Fruit fly (Drosophila melanogaster) whole organism, embryonic: ENCODE data around the gene Hex-t2.
A peak's percentile ranks its signal among the peaks of the same experiment; 100 is the strongest.

ENCODE experiments used
- Ada2b ChIP-seq: fragments of 200-800 bp; sonication (Bioruptor generic); IDR thresholded peaks from 2 replicates; pipeline ENCODE4 v1.3.6; 2022; ENCODE audit warnings: missing biosample characterization, missing genetic modification characterization
- CG10147 ChIP-seq: fragments of 200-800 bp; sonication (Bioruptor generic); optimal IDR thresholded peaks from 2 replicates; lab custom pipeline; 2019; ENCODE audit warnings: missing biosample characterization, mild to moderate bottlenecking, missing genetic modification characterization, moderate library complexity
- CG10209 ChIP-seq: fragments of 200-800 bp; sonication (Bioruptor generic); optimal IDR thresholded peaks from 3 replicates; lab custom pipeline; 2017; ENCODE audit warnings: missing biosample characterization, mild to moderate bottlenecking, missing genetic modification characterization, missing genetic modification reagents
- CG10462 ChIP-seq: fragments of 200-800 bp; sonication (Bioruptor generic); optimal IDR thresholded peaks from 2 replicates; lab custom pipeline; 2016; ENCODE audit warnings: missing biosample characterization, missing genetic modification characterization
- CG10543 ChIP-seq: fragments of 200-800 bp; sonication (Bioruptor generic); optimal IDR thresholded peaks from 3 replicates; lab custom pipeline; 2017; ENCODE audit warnings: missing biosample characterization, mild to moderate bottlenecking, missing genetic modification characterization, moderate library complexity
- CG10979 ChIP-seq: fragments of 200-800 bp; sonication (Bioruptor generic); optimal IDR thresholded peaks from 2 replicates; lab custom pipeline; 2018; ENCODE audit warnings: missing biosample characterization, mild to moderate bottlenecking, missing genetic modification characterization, moderate library complexity
- CG15269 ChIP-seq: fragments of 200-800 bp; sonication (Bioruptor generic); optimal IDR thresholded peaks from 2 replicates; lab custom pipeline; 2018; ENCODE audit warnings: missing biosample characterization, mild to moderate bottlenecking, missing genetic modification characterization, moderate library complexity
- CG1602 ChIP-seq: fragments of 200-800 bp; sonication (Bioruptor generic); optimal IDR thresholded peaks from 3 replicates; lab custom pipeline; 2016; ENCODE audit warnings: missing biosample characterization, missing genetic modification characterization
- CG16779 ChIP-seq: fragments of 200-800 bp; sonication (Bioruptor generic); IDR thresholded peaks from 2 replicates; pipeline ENCODE4 v1.3.6; 2022; ENCODE audit warnings: missing biosample characterization, missing genetic modification characterization
- CG18599 ChIP-seq: fragments of 200-800 bp; sonication (Bioruptor generic); optimal IDR thresholded peaks from 3 replicates; lab custom pipeline; 2017; ENCODE audit warnings: missing biosample characterization, missing genetic modification characterization, mild to moderate bottlenecking, moderate library complexity, missing genetic modification reagents
- CG18764 ChIP-seq: fragments of 200-800 bp; sonication (Bioruptor generic); optimal IDR thresholded peaks from 3 replicates; lab custom pipeline; 2016; ENCODE audit warnings: missing biosample characterization, missing genetic modification characterization
- CG33213 ChIP-seq: fragments of 200-800 bp; sonication (Bioruptor generic); optimal IDR thresholded peaks from 3 replicates; lab custom pipeline; 2016; ENCODE audit warnings: missing biosample characterization, missing genetic modification characterization
- CG3847 ChIP-seq: fragments of 200-800 bp; sonication (Bioruptor generic); IDR thresholded peaks from 2 replicates; pipeline ENCODE4 v1.3.6; 2022; ENCODE audit warnings: missing biosample characterization, missing genetic modification characterization
- CG42726 ChIP-seq: fragments of 200-800 bp; sonication (Bioruptor generic); IDR thresholded peaks from 2 replicates; pipeline ENCODE4 v1.3.6; 2022; ENCODE audit warnings: missing biosample characterization, missing genetic modification characterization; ENCODE audit not compliant: partially characterized antibody
- CG4820 ChIP-seq: fragments of 200-800 bp; sonication (Bioruptor generic); optimal IDR thresholded peaks from 3 replicates; lab custom pipeline; 2016; ENCODE audit warnings: missing biosample characterization, missing genetic modification characterization
- CG5953 ChIP-seq: fragments of 200-800 bp; sonication (Bioruptor generic); IDR thresholded peaks from 2 replicates; pipeline ENCODE4 v1.3.6; 2022; ENCODE audit warnings: missing biosample characterization, missing genetic modification characterization
- CG7556 ChIP-seq: fragments of 200-800 bp; sonication (Bioruptor generic); optimal IDR thresholded peaks from 2 replicates; lab custom pipeline; 2017; ENCODE audit warnings: missing biosample characterization, mild to moderate bottlenecking, missing genetic modification characterization
- CG8089 ChIP-seq: fragments of 200-800 bp; sonication (Bioruptor generic); optimal IDR thresholded peaks from 3 replicates; lab custom pipeline; 2016; ENCODE audit warnings: missing biosample characterization, missing genetic modification characterization
- CTCF ChIP-seq: fragments of 200-800 bp; sonication (Bioruptor generic); optimal IDR thresholded peaks from 2 replicates; lab custom pipeline; 2017; ENCODE audit warnings: missing biosample characterization, mild to moderate bottlenecking, missing genetic modification characterization, moderate library complexity
- Elba2 ChIP-seq: fragments of 200-800 bp; sonication (Bioruptor generic); optimal IDR thresholded peaks from 3 replicates; lab custom pipeline; 2016; ENCODE audit warnings: missing biosample characterization, missing genetic modification characterization
- HHEX ChIP-seq: fragments of 200-800 bp; sonication (Bioruptor generic); optimal IDR thresholded peaks from 3 replicates; lab custom pipeline; 2017; ENCODE audit warnings: missing biosample characterization, mild to moderate bottlenecking, missing genetic modification characterization, missing genetic modification reagents
- Hey ChIP-seq: fragments of 200-800 bp; sonication (Bioruptor generic); optimal IDR thresholded peaks from 3 replicates; lab custom pipeline; 2018; ENCODE audit warnings: missing biosample characterization, mild to moderate bottlenecking, missing genetic modification characterization
- Hr51 ChIP-seq, 2 experiments: fragments of 200-800 bp; sonication (Bioruptor generic); optimal IDR thresholded peaks; 2 replicates in 1 of 2; 3 replicates in 1 of 2; lab custom pipeline; 2016 to 2018; ENCODE audit warnings: missing biosample characterization in 2 of 2, missing genetic modification characterization in 2 of 2, mild to moderate bottlenecking in 1 of 2, moderate library complexity in 1 of 2
- MTF-1 ChIP-seq: fragments of 200-800 bp; sonication (Bioruptor generic); optimal IDR thresholded peaks from 2 replicates; lab custom pipeline; 2018; ENCODE audit warnings: missing biosample characterization, mild to moderate bottlenecking, missing genetic modification characterization, borderline replicate concordance
- Nf-YA ChIP-seq: fragments of 200-800 bp; sonication (Bioruptor generic); IDR thresholded peaks from 2 replicates; pipeline ENCODE4 v1.3.6; 2022; ENCODE audit warnings: missing biosample characterization, missing genetic modification characterization
- NfI ChIP-seq: fragments of 200-800 bp; sonication (Bioruptor generic); optimal IDR thresholded peaks from 3 replicates; lab custom pipeline; 2018; ENCODE audit warnings: missing biosample characterization, mild to moderate bottlenecking, missing genetic modification characterization, moderate library complexity
- Rx ChIP-seq: fragments of 200-800 bp; sonication (Bioruptor generic); IDR thresholded peaks from 2 replicates; pipeline ENCODE4 v1.3.6; 2022; ENCODE audit warnings: missing biosample characterization, missing genetic modification characterization
- Scr ChIP-seq: fragments of 200-800 bp; sonication (Bioruptor generic); IDR thresholded peaks from 2 replicates; pipeline ENCODE4 v1.3.6; 2022; ENCODE audit warnings: missing biosample characterization, missing genetic modification characterization; ENCODE audit not compliant: partially characterized antibody
- abd-A ChIP-seq: fragments of 200-800 bp; sonication (Bioruptor generic); optimal IDR thresholded peaks from 3 replicates; lab custom pipeline; 2019; ENCODE audit warnings: missing biosample characterization, mild to moderate bottlenecking, missing genetic modification characterization, moderate library complexity
- al ChIP-seq: fragments of 200-800 bp; sonication (Bioruptor generic); IDR thresholded peaks from 2 replicates; pipeline ENCODE4 v1.3.6; 2022; ENCODE audit warnings: missing biosample characterization, missing genetic modification characterization
- ase ChIP-seq: fragments of 200-800 bp; sonication (Bioruptor generic); IDR thresholded peaks from 3 replicates; pipeline ENCODE4 v1.3.6; 2022; ENCODE audit warnings: missing biosample characterization, missing genetic modification characterization
- dimm ChIP-seq: fragments of 200-800 bp; sonication (Bioruptor generic); IDR thresholded peaks from 2 replicates; pipeline ENCODE4 v1.3.6; 2022; ENCODE audit warnings: missing biosample characterization, missing genetic modification characterization
- gcm2 ChIP-seq: fragments of 200-800 bp; sonication (Bioruptor generic); optimal IDR thresholded peaks from 2 replicates; lab custom pipeline; 2016; ENCODE audit warnings: missing biosample characterization, missing genetic modification characterization
- hbn ChIP-seq: fragments of 200-800 bp; sonication (Bioruptor generic); IDR thresholded peaks from 2 replicates; pipeline ENCODE4 v1.3.6; 2022; ENCODE audit warnings: missing biosample characterization, missing genetic modification characterization; ENCODE audit not compliant: partially characterized antibody
- knrl ChIP-seq: fragments of 200-800 bp; sonication (Bioruptor generic); IDR thresholded peaks from 3 replicates; pipeline ENCODE4 v1.3.6; 2022; ENCODE audit warnings: missing biosample characterization, missing genetic modification characterization; ENCODE audit not compliant: partially characterized antibody
- org-1 ChIP-seq: fragments of 200-800 bp; sonication (Bioruptor generic); optimal IDR thresholded peaks from 2 replicates; lab custom pipeline; 2017; ENCODE audit warnings: missing biosample characterization, missing genetic modification characterization
- phol ChIP-seq: fragments of 200-800 bp; sonication (Bioruptor generic); optimal IDR thresholded peaks from 3 replicates; lab custom pipeline; 2018; ENCODE audit warnings: missing biosample characterization, mild to moderate bottlenecking, missing genetic modification characterization, moderate library complexity
- pum ChIP-seq: fragments of 200-800 bp; sonication (Bioruptor generic); optimal IDR thresholded peaks from 2 replicates; lab custom pipeline; 2016; ENCODE audit warnings: missing biosample characterization, missing genetic modification characterization
- row ChIP-seq: fragments of 200-800 bp; sonication (Bioruptor generic); IDR thresholded peaks from 3 replicates; pipeline ENCODE4 v1.3.6; 2022; ENCODE audit warnings: missing biosample characterization, missing genetic modification characterization
- run ChIP-seq: fragments of 200-800 bp; sonication (Bioruptor generic); optimal IDR thresholded peaks from 3 replicates; lab custom pipeline; 2018; ENCODE audit warnings: missing biosample characterization, mild to moderate bottlenecking, missing genetic modification characterization
- schlank ChIP-seq: fragments of 200-800 bp; sonication (Bioruptor generic); optimal IDR thresholded peaks from 2 replicates; lab custom pipeline; 2018; ENCODE audit warnings: missing biosample characterization, mild to moderate bottlenecking, missing genetic modification characterization
- scrt ChIP-seq: fragments of 200-800 bp; sonication (Bioruptor generic); optimal IDR thresholded peaks from 2 replicates; lab custom pipeline; 2018; ENCODE audit warnings: missing biosample characterization, mild to moderate bottlenecking, missing genetic modification characterization, moderate library complexity
- sima ChIP-seq: fragments of 200-800 bp; sonication (Bioruptor generic); optimal IDR thresholded peaks from 2 replicates; lab custom pipeline; 2016; ENCODE audit warnings: missing biosample characterization, missing genetic modification characterization
- sna ChIP-seq: fragments of 200-800 bp; sonication (Bioruptor generic); IDR thresholded peaks from 2 replicates; pipeline ENCODE4 v1.3.6; 2022; ENCODE audit warnings: missing biosample characterization, missing genetic modification characterization; ENCODE audit not compliant: partially characterized antibody
- tgo ChIP-seq: fragments of 200-800 bp; sonication (Bioruptor generic); IDR thresholded peaks from 3 replicates; pipeline ENCODE4 v1.3.6; 2022; ENCODE audit warnings: missing biosample characterization, missing genetic modification characterization
- vnd ChIP-seq: fragments of 200-800 bp; sonication (Bioruptor generic); IDR thresholded peaks from 3 replicates; pipeline ENCODE4 v1.3.6; 2022; ENCODE audit warnings: missing biosample characterization, missing genetic modification characterization; ENCODE audit not compliant: partially characterized antibody
- wdn ChIP-seq: fragments of 200-800 bp; sonication (Bioruptor generic); IDR thresholded peaks from 2 replicates; pipeline ENCODE4 v1.3.6; 2022; ENCODE audit warnings: missing biosample characterization, missing genetic modification characterization
- wor ChIP-seq: fragments of 200-800 bp; sonication (Bioruptor generic); IDR thresholded peaks from 2 replicates; pipeline ENCODE4 v1.3.6; 2022; ENCODE audit warnings: missing biosample characterization, missing genetic modification characterization
- zfh1 ChIP-seq: fragments of 200-800 bp; sonication (Bioruptor generic); IDR thresholded peaks from 3 replicates; pipeline ENCODE4 v1.3.6; 2022; ENCODE audit warnings: missing biosample characterization, missing genetic modification characterization

Gene Hex-t2

DNA sequence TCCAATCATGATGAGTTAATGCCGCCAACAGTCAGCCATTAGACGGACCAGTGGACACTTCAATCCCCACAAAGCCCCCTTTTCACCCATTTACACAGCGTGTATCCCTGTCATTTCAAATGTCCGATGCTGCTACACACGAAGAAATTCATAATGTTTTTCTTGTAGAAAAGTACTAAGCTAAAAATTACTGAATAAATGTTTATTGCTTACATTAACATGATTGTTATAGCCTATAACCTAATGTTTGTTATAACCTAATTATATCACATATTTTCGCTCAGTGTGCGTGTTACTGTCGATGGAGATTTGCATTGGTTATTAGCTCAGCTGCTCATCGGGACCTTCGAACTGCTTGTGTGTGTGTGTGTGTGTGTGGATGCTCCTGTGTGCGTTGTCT is 13.9 kb upstream of the Hex-t2 start (continued):
- TF ChIP-seq Elba2 (GFP tag; lab: Kevin White, UChicago) = no peak
- TF ChIP-seq CG5953 (GFP tag; lab: Robert Waterston, UW) = no peak
- peak; percentile 36 for TF ChIP-seq CG7556 (GFP tag; lab: Kevin White, UChicago)
- TF ChIP-seq sima = no peak
- TF ChIP-seq CTCF (GFP tag; lab: Kevin White, UChicago) = no peak
- TF ChIP-seq CG10543 (GFP tag; lab: Kevin White, UChicago) = no peak
- TF ChIP-seq wor = 0 out of 2 replicates have a peak, but pooled peaks have one; percentile 25
- TF ChIP-seq knrl (GFP tag; lab: Robert Waterston, UW) = no peak
- no peak for TF ChIP-seq CG33213
- TF ChIP-seq wdn (GFP tag; lab: Robert Waterston, UW) = no peak
- no peak for TF ChIP-seq run (tag; lab: Kevin White, UChicago)
- TF ChIP-seq CG18599 (GFP tag; lab: Kevin White, UChicago) = peak; percentile 39
- no peak for TF ChIP-seq Rx (GFP tag; lab: Robert Waterston, UW)
- TF ChIP-seq CG8089 = peak; percentile 39
- TF ChIP-seq CG10147 (GFP tag; lab: Kevin White, UChicago) = no peak
- no peak for TF ChIP-seq CG16779
- no peak for TF ChIP-seq org-1 (GFP tag; lab: Kevin White, UChicago)
- no peak for TF ChIP-seq gcm2 (GFP tag; lab: Kevin White, UChicago)
- peak; percentile 59 for TF ChIP-seq phol
- TF ChIP-seq scrt (GFP tag; lab: Kevin White, UChicago) = no peak
- peak; percentile 47; the same call in 2 of the 3 replicates for TF ChIP-seq ase
- TF ChIP-seq al (GFP tag; lab: Robert Waterston, UW) = 0 out of 2 replicates have a peak, but pooled peaks have one; percentile 17

DNA sequence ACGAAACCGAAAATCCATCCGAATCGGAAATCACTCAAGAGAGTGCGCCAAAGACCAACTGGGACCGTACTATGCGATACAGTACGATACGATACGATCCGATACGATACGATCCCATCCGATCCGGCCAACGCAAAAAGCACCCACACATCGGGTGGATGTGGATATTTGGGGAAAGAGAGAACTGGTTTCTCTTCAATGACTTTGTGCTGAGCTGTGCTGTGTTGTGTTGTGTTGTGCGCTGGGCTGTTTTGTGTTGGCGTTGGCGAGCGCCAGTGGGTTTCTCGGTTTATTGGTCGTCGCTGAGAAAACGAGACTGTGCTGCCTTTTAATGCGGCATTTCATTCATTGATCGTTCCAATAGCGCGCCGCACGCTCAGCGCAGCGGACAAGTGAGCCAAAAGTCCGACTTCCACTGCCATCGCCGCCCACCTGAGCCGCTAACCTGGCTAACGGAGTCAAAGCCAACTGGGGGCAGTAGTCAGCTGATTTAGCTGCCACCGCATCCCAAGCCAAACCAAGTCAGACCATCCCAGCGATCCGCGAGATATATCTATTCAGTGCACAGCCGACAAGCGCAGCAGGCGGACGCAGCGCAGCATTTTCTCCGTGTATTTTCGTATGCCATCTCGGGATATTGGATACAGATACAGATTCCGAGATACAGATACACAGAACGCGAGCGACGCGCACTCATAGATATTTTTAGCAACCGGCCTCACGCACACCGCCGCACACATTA is 9.8 kb upstream of the Hex-t2 start, which contains the start of gene tx:
Gene tx (plus strand): TSS at position 324 of the 742 bp plus-strand sequence.
- TF ChIP-seq MTF-1 (GFP tag; lab: Kevin White, UChicago) (no peak), CG1602 (GFP tag; lab: Kevin White, UChicago) (no peak), org-1 (GFP tag; lab: Kevin White, UChicago) (no peak), vnd (GFP tag; lab: Robert Waterston, UW) (0 out of 3 replicates have a peak, but pooled peaks have one; percentile 24), abd-A (tag; lab: Kevin White, UChicago) (peak; percentile 64), zfh1 (no peak), dimm (no peak), CG10979 (tag; lab: Kevin White, UChicago) (no peak), sna (0 out of 2 replicates have a peak, but pooled peaks have one; percentile 46), CG3847 (GFP tag; lab: Robert Waterston, UW) (0 out of 2 replicates have a peak, but pooled peaks have one; percentile 5), CG10209 (GFP tag; lab: Kevin White, UChicago) (no peak), CG15269 (tag; lab: Kevin White, UChicago) (peak; percentile 20), CG10462 (GFP tag; lab: Kevin White, UChicago) (no peak), CG42726 (GFP tag; lab: Robert Waterston, UW) (no peak), CG4820 (no peak), Nf-YA (no peak), Ada2b (GFP tag; lab: Robert Waterston, UW) (0 out of 2 replicates have a peak, but pooled peaks have one; percentile 27), hbn (GFP tag; lab: Robert Waterston, UW) (no peak), row (no peak), Hr51 (GFP tag; optimal IDR thresholded peaks at IDR 0.05; lab: Kevin White, UChicago) (no peak), schlank (no peak), pum (GFP tag; lab: Kevin White, UChicago) (no peak), tgo (GFP tag; lab: Robert Waterston, UW) (no peak), Hey (tag; lab: Kevin White, UChicago) (no peak), Scr (peak; percentile 18; the same call in 1 of the 2 replicates), CG18764 (GFP tag; lab: Kevin White, UChicago) (no peak), HHEX (GFP tag; lab: Kevin White, UChicago) (no peak), NfI (GFP tag; lab: Kevin White, UChicago) (no peak)
